Fruit fly (Drosophila melanogaster) whole organism, prepupa: Measurements from ENCODE around the gene CG33125.

Experiments
- Blimp-1 ChIP-seq: fragments of 200-800 bp; sonication (Bioruptor generic); optimal IDR thresholded peaks from 3 replicates; lab custom pipeline; 2017; ENCODE audit warnings: missing biosample characterization, missing genetic modification characterization, mild to moderate bottlenecking, moderate library complexity, missing genetic modification reagents
- CG10631 ChIP-seq: fragments of 200-800 bp; sonication (Bioruptor generic); optimal IDR thresholded peaks from 2 replicates; lab custom pipeline; 2016; ENCODE audit warnings: missing biosample characterization, missing genetic modification characterization
- CG15336 ChIP-seq: fragments of 200-800 bp; sonication (Bioruptor generic); IDR thresholded peaks from 2 replicates; pipeline ENCODE4 v1.3.6; 2022; ENCODE audit warnings: missing biosample characterization, missing genetic modification characterization
- CG1621 ChIP-seq: fragments of 200-800 bp; sonication (Bioruptor generic); optimal IDR thresholded peaks from 3 replicates; lab custom pipeline; 2018; ENCODE audit warnings: missing biosample characterization, mild to moderate bottlenecking, missing genetic modification characterization
- CG3032 ChIP-seq: fragments of 200-800 bp; optimal IDR thresholded peaks from 2 replicates; lab custom pipeline; 2019; ENCODE audit warnings: missing biosample characterization, mild to moderate bottlenecking, missing genetic modification characterization, moderate library complexity
- CG34406 ChIP-seq: fragments of 200-800 bp; sonication (Bioruptor generic); optimal IDR thresholded peaks from 3 replicates; lab custom pipeline; 2016; ENCODE audit warnings: missing biosample characterization, missing genetic modification characterization
- CG3919 ChIP-seq: fragments of 200-800 bp; sonication (Bioruptor generic); optimal IDR thresholded peaks from 3 replicates; lab custom pipeline; 2016; ENCODE audit warnings: missing biosample characterization, missing genetic modification characterization
- CG4318 ChIP-seq: fragments of 200-800 bp; sonication (Bioruptor generic); optimal IDR thresholded peaks from 3 replicates; lab custom pipeline; 2017; ENCODE audit warnings: missing biosample characterization, mild to moderate bottlenecking, missing genetic modification characterization
- CG6163 ChIP-seq: fragments of 200-800 bp; sonication (Bioruptor generic); IDR thresholded peaks from 3 replicates; pipeline ENCODE4 v1.3.6; 2022; ENCODE audit warnings: missing biosample characterization, missing genetic modification characterization
- CG6276 ChIP-seq: fragments of 200-800 bp; sonication (Bioruptor generic); optimal IDR thresholded peaks from 2 replicates; lab custom pipeline; 2017; ENCODE audit warnings: missing biosample characterization, mild to moderate bottlenecking, missing genetic modification characterization
- CG6792 ChIP-seq: fragments of 200-800 bp; sonication (Bioruptor generic); optimal IDR thresholded peaks from 3 replicates; lab custom pipeline; 2016; ENCODE audit warnings: missing biosample characterization, missing genetic modification characterization
- CG6854 ChIP-seq: fragments of 200-800 bp; sonication (Bioruptor generic); optimal IDR thresholded peaks from 2 replicates; lab custom pipeline; 2017; ENCODE audit warnings: missing biosample characterization, mild to moderate bottlenecking, missing genetic modification characterization
- CG7368 ChIP-seq: fragments of 200-800 bp; sonication (Bioruptor generic); optimal IDR thresholded peaks from 3 replicates; lab custom pipeline; 2016; ENCODE audit warnings: missing biosample characterization, missing genetic modification characterization
- CG8119 ChIP-seq: fragments of 200-800 bp; sonication (Bioruptor generic); IDR thresholded peaks from 3 replicates; pipeline ENCODE4 v1.3.6; 2022; ENCODE audit warnings: missing biosample characterization, missing genetic modification characterization
- CG8319 ChIP-seq: fragments of 200-800 bp; sonication (Bioruptor generic); optimal IDR thresholded peaks from 3 replicates; lab custom pipeline; 2016; ENCODE audit warnings: missing biosample characterization, missing genetic modification characterization
- CG8632 ChIP-seq: fragments of 200-800 bp; sonication (Bioruptor generic); optimal IDR thresholded peaks from 3 replicates; lab custom pipeline; 2016; ENCODE audit warnings: missing biosample characterization, missing genetic modification characterization
- Eip78C ChIP-seq: fragments of 200-800 bp; sonication (Bioruptor generic); peaks from one replicate; lab custom pipeline; 2016; ENCODE audit warnings: missing biosample characterization, missing genetic modification characterization
- Eip93F ChIP-seq: fragments of 200-800 bp; sonication (Bioruptor generic); optimal IDR thresholded peaks from 2 replicates; lab custom pipeline; 2016; ENCODE audit warnings: missing biosample characterization, mild to moderate bottlenecking, missing genetic modification characterization
- Ets21C ChIP-seq: fragments of 200-800 bp; sonication (Bioruptor generic); optimal IDR thresholded peaks from 3 replicates; lab custom pipeline; 2016; ENCODE audit warnings: missing biosample characterization, missing genetic modification characterization
- Ets96B ChIP-seq: fragments of 200-800 bp; optimal IDR thresholded peaks from 2 replicates; lab custom pipeline; 2019; ENCODE audit warnings: missing biosample characterization, mild to moderate bottlenecking, missing genetic modification characterization, moderate library complexity
- Gug ChIP-seq: fragments of 200-800 bp; sonication (Bioruptor generic); IDR thresholded peaks from 2 replicates; pipeline ENCODE4 v1.3.6; 2022; ENCODE audit warnings: missing biosample characterization, missing genetic modification characterization
- Hr38 ChIP-seq: sonication (Bioruptor generic); optimal IDR thresholded peaks from 2 replicates; lab custom pipeline; 2016; ENCODE audit warnings: missing biosample characterization, missing genetic modification characterization
- Hr39 ChIP-seq: fragments of 200-800 bp; sonication (Bioruptor generic); optimal IDR thresholded peaks from 2 replicates; lab custom pipeline; 2016; ENCODE audit warnings: missing biosample characterization, missing genetic modification characterization
- Lpt ChIP-seq: fragments of 200-800 bp; sonication (Bioruptor generic); optimal IDR thresholded peaks from 3 replicates; lab custom pipeline; 2016; ENCODE audit warnings: missing biosample characterization, missing genetic modification characterization
- OdsH ChIP-seq: fragments of 200-800 bp; sonication (Bioruptor generic); optimal IDR thresholded peaks from 3 replicates; lab custom pipeline; 2016; ENCODE audit warnings: missing biosample characterization, missing genetic modification characterization
- Sox102F ChIP-seq: fragments of 200-800 bp; sonication (Bioruptor generic); optimal IDR thresholded peaks from 2 replicates; lab custom pipeline; 2016; ENCODE audit warnings: missing biosample characterization, mild to moderate bottlenecking, missing genetic modification characterization
- Sox14 ChIP-seq: fragments of 200-800 bp; sonication (Bioruptor generic); optimal IDR thresholded peaks from 3 replicates; lab custom pipeline; 2016; ENCODE audit warnings: missing biosample characterization, missing genetic modification characterization
- Sox15 ChIP-seq: fragments of 200-800 bp; sonication (Bioruptor generic); optimal IDR thresholded peaks from 3 replicates; lab custom pipeline; 2016; ENCODE audit warnings: missing biosample characterization, missing genetic modification characterization
- achi ChIP-seq: fragments of 200-800 bp; sonication (Bioruptor generic); optimal IDR thresholded peaks from 3 replicates; lab custom pipeline; 2016; ENCODE audit warnings: missing biosample characterization, missing genetic modification characterization
- acj6 ChIP-seq: fragments of 200-800 bp; sonication (Bioruptor generic); optimal IDR thresholded peaks from 3 replicates; lab custom pipeline; 2016; ENCODE audit warnings: missing biosample characterization, missing genetic modification characterization
- cyc ChIP-seq: fragments of 200-800 bp; sonication (Bioruptor generic); optimal IDR thresholded peaks from 3 replicates; lab custom pipeline; 2016; ENCODE audit warnings: missing biosample characterization, missing genetic modification characterization
- dsx ChIP-seq: fragments of 200-800 bp; optimal IDR thresholded peaks from 3 replicates; lab custom pipeline; 2019; ENCODE audit warnings: missing biosample characterization, mild to moderate bottlenecking, missing genetic modification characterization, moderate library complexity; ENCODE audit not compliant: poor library complexity, severe bottlenecking
- eg ChIP-seq: fragments of 200-800 bp; sonication (Bioruptor generic); IDR thresholded peaks from 3 replicates; pipeline ENCODE4 v1.3.6; 2022; ENCODE audit warnings: missing biosample characterization, missing genetic modification characterization
- esn ChIP-seq: fragments of 200-800 bp; sonication (Bioruptor generic); optimal IDR thresholded peaks from 2 replicates; lab custom pipeline; 2016; ENCODE audit warnings: missing biosample characterization, mild to moderate bottlenecking, missing genetic modification characterization, moderate library complexity
- fkh ChIP-seq: fragments of 200-800 bp; sonication (Bioruptor generic); optimal IDR thresholded peaks from 3 replicates; lab custom pipeline; 2017; ENCODE audit warnings: missing biosample characterization, mild to moderate bottlenecking, missing genetic modification characterization, moderate library complexity
- lz ChIP-seq: fragments of 200-800 bp; sonication (Bioruptor generic); optimal IDR thresholded peaks from 3 replicates; lab custom pipeline; 2016; ENCODE audit warnings: missing biosample characterization, missing genetic modification characterization
- net ChIP-seq: fragments of 200-800 bp; sonication (Bioruptor generic); optimal IDR thresholded peaks from 3 replicates; lab custom pipeline; 2016; ENCODE audit warnings: missing biosample characterization, missing genetic modification characterization
- pdm3 ChIP-seq: fragments of 200-800 bp; sonication (Bioruptor generic); optimal IDR thresholded peaks from 3 replicates; lab custom pipeline; 2016; ENCODE audit warnings: missing biosample characterization, missing genetic modification characterization
- ss ChIP-seq, 2 experiments: fragments of 200-800 bp; sonication (Bioruptor generic); optimal IDR thresholded peaks; 2 replicates in 1 of 2; 3 replicates in 1 of 2; lab custom pipeline; 2017 to 2018; ENCODE audit warnings: mild to moderate bottlenecking in 2 of 2, missing biosample characterization in 2 of 2, missing genetic modification characterization in 2 of 2, moderate library complexity in 1 of 2
- svp ChIP-seq: fragments of 200-800 bp; sonication (Bioruptor generic); peaks from one replicate; lab custom pipeline; 2016; ENCODE audit warnings: missing biosample characterization, missing genetic modification characterization

Gene CG33125

DNA sequence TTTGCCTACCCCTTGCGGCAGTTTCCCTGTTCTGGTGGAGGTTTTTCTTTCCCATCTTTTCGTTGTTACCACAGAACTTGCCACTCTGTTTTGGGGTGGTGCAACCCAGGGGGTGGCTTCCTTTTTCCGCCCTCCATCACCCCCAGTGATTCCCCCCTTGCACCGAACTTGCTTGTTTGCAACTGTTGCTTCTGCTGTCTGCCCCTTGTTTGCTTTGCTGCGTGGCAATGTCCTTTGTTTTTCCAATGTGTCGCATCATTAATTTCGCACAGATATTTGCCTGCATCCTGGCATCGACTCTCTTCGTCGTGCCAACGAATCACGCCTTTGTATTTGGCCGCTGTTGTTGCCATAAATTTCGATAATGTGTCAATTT, 15.2 kb downstream of the CG33125 start:
- TF ChIP-seq CG34406 (GFP tag; lab: Kevin White, UChicago) (no peak), CG3032 (no peak), fkh (no peak), CG8632 (GFP tag; lab: Kevin White, UChicago) (no peak), Eip78C (GFP tag; lab: Kevin White, UChicago) (no peak), lz (GFP tag; lab: Kevin White, UChicago) (no peak), CG15336 (GFP tag; lab: Robert Waterston, UW) (no peak)
- TF ChIP-seq, all 60 proteins: peak for 0

DNA sequence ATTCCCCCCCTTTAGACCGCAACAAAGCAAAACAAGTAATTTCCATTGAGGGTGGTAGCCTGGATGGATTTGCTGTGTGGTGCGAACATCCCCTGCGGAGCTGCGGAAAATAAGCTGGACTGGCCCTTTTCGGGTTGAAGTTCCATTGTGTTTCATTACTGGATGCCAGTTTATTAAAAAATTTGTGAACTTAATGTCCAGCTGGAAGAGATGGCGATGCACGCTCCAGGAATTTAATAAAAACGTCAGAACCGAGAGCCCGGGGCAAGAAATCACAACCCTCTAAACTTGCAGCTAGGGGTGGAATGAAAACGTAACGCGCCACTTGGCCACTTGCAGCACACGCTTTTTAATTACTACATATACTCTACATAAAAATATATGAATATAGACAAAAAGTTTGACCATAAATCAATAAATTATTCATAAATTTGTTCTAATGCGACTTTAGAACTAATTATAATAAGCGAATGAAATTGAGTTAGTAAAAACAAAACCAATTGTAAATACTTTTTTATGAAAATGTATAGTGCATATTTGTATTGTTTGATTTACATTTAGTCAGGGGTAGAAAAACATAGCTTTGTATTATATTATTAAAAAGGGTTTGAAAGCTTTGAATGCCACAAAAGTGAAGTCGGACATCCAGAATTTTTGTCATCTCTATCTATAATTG, 15.8 kb downstream of the CG33125 start:
- TF ChIP-seq lz (GFP tag; lab: Kevin White, UChicago) (no peak), esn (GFP tag; lab: Kevin White, UChicago) (no peak), CG8319 (no peak), CG6854 (no peak), CG1621 (tag; lab: Kevin White, UChicago) (no peak), CG10631 (GFP tag; lab: Kevin White, UChicago) (no peak), Sox14 (GFP tag; lab: Kevin White, UChicago) (no peak), CG4318 (GFP tag; lab: Kevin White, UChicago) (no peak), CG15336 (GFP tag; lab: Robert Waterston, UW) (no peak), CG6163 (GFP tag; lab: Robert Waterston, UW) (no peak), Eip78C (GFP tag; lab: Kevin White, UChicago) (no peak), OdsH (GFP tag; lab: Kevin White, UChicago) (no peak), dsx (no peak), Blimp-1 (no peak), ss (GFP tag; optimal IDR thresholded peaks at IDR 0.05; lab: Kevin White, UChicago) (no peak)

DNA sequence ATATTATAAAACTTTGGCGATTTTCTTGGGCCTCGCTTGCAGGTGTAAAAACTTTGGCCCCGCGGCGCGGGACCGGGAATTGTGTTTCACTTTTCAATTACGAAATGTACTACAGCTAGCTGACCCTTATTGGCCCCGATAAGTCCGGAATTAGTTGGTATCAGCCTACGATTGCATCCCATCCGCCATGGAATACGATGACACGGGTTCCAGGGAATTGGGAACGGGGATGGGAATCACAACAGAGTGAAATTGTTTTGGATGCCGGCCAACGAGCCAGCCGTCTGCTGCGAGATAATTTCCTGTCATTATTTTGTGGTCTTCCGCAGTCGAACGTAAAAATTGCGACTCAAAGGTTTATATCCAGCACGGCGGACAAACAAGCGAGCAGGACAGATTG, 23.5 kb downstream of the CG33125 start:
- no peak for TF ChIP-seq CG8632 (GFP tag; lab: Kevin White, UChicago)

DNA sequence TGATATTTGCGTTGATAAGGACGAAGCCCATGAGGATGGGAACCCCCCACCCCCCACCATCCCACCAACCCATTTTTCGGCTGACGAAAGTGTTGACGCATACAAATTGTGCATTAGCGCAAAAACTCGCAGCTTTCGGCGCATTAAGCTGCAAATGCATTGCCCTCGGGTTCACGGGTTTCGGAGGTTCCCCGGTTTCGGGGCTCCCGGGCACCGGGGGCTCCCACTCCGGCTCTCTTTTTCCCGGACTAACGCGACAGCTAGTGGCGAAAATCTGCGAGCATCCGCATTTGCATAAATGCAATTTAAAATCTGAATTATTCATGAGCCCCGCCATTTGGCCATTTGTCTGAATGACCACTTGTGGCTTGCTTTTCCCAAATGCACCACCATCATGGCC, 24.7 kb downstream of the CG33125 start:
- TF ChIP-seq Lpt (GFP tag; lab: Kevin White, UChicago) (no peak), esn (GFP tag; lab: Kevin White, UChicago) (no peak), svp (GFP tag; lab: Kevin White, UChicago) (no peak), CG6276 (no peak), acj6 (GFP tag; lab: Kevin White, UChicago) (no peak), Sox15 (GFP tag; lab: Kevin White, UChicago) (no peak), Ets21C (no peak), cyc (GFP tag; lab: Kevin White, UChicago) (no peak), Eip93F (GFP tag; lab: Kevin White, UChicago) (no peak), Eip78C (GFP tag; lab: Kevin White, UChicago) (no peak), achi (GFP tag; lab: Kevin White, UChicago) (no peak), CG6854 (no peak), dsx (no peak), CG3919 (GFP tag; lab: Kevin White, UChicago) (no peak), CG7368 (GFP tag; lab: Kevin White, UChicago) (no peak), Ets96B (tag; lab: Kevin White, UChicago) (no peak), pdm3 (GFP tag; lab: Kevin White, UChicago) (no peak), CG6792 (no peak), net (no peak)

DNA sequence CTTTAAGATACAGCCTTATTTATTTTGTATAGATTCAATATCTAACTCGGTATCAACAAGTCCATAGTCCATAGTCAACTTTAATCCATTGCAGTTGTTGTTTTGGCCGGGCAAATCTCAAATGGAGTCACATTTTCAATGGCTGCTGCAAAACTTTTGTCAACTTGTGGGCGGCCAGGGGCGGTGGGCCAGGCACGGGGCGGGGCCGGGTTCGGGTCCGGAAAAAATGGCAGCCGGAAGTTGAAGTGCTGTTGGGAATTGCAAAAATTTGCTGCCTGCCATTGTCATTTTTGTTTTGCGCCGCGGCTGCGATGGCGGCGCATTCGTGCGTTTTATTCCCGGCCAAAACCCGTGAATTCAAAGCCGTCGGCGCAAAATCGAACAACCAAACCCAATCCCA, 28.3 kb downstream of the CG33125 start:
- TF ChIP-seq esn (GFP tag; lab: Kevin White, UChicago) (no peak), Hr39 (GFP tag; lab: Kevin White, UChicago) (no peak), ss (GFP tag; optimal IDR thresholded peaks at IDR 0.05; lab: Kevin White, UChicago) (no peak), CG7368 (GFP tag; lab: Kevin White, UChicago) (no peak), CG6854 (no peak), Sox102F (no peak), fkh (no peak), acj6 (GFP tag; lab: Kevin White, UChicago) (no peak), eg (GFP tag; lab: Robert Waterston, UW) (no peak), CG6276 (no peak), CG3032 (no peak), Hr38 (no peak), CG8319 (no peak), cyc (GFP tag; lab: Kevin White, UChicago) (no peak), Gug (GFP tag; lab: Robert Waterston, UW) (no peak), CG34406 (GFP tag; lab: Kevin White, UChicago) (no peak), pdm3 (GFP tag; lab: Kevin White, UChicago) (no peak), CG8119 (no peak)
